Worm (Caenorhabditis elegans): ENCODE measurements around the gene F56D2.2.

The F56D2.2 gene

DNA sequence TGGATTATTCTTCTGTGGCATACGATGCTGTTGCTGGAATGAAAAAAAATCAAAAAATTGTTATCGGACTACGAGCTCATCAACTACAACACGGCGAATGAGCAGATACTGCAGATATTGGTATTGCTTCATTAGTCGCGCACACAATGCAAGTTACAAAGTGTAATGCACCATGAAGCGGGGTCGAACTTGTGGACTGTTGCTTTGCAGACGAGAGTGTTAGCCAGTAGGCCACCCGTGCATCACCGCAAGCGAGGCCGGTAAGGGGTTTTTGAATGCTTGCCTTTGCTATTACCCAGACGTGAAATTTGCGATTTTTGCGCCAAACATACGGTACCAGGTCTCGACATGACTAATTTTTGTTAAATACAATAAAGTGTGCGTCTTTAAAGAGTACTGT lies 14.9 kb downstream of the F56D2.2 start (continued):
- 0 out of 2 replicates have a peak, but pooled peaks have one; percentile 17 for TF ChIP-seq zip-11 (GFP tag; IDR thresholded peaks at IDR 0.05)
- TF ChIP-seq nhr-76 (tag; optimal IDR thresholded peaks at IDR 0.05), result no peak
- no peak for TF ChIP-seq fos-1 (tag; optimal IDR thresholded peaks at IDR 0.05)
- no peak for TF ChIP-seq skn-1 (tag; optimal IDR thresholded peaks at IDR 0.05)
- peak; percentile 27 for TF ChIP-seq R02D3.7 (tag; optimal IDR thresholded peaks at IDR 0.05)

DNA sequence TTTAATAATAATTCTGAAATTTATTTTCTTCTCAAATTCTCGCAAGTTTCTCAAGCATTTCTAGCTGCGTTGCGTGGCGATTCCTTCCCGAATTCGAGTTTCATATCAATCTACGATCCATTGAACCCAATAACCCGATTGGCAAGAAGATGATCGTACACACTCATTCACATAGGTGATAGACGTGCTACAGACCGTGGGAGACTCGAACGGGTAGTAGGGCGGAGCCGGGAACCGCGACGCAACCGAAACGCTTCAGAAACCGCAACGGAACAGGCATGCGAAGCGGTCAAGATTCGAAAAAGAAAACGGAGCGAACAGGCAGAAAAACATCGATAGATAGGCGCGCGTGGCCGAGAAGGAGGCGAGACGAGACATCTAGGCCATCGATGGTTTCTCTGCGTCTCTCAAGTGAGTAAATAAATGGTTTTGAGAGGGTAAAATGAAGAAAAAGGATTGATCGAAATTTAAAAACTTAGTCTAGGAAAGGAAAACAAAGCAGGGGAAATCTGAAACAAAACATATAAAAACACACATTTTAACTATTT lies 16.4 kb downstream of the F56D2.2 start, which contains the start of gene madf-11:
TSS of gene madf-11 (minus strand) at position 51 of the 548 bp plus-strand sequence.
- TF ChIP-seq F49E8.2 (tag; optimal IDR thresholded peaks at IDR 0.05; ENCODE audit: borderline replicate concordance) (no peak), lin-13 (GFP tag; optimal IDR thresholded peaks at IDR 0.05) (peak; percentile 51), fkh-10 (GFP tag; optimal IDR thresholded peaks at IDR 0.05) (peak; percentile 83), madf-9 (GFP tag; conservative IDR thresholded peaks at IDR 0.05) (0 out of 2 replicates have a peak, but pooled peaks have one; percentile 44), nhr-237 (tag; optimal IDR thresholded peaks at IDR 0.05) (no peak), mdt-29 (GFP tag; IDR thresholded peaks at IDR 0.05) (no peak), lin-39 (tag; optimal IDR thresholded peaks at IDR 0.05) (no peak), php-3 (GFP tag; IDR thresholded peaks at IDR 0.05) (no peak), mxl-3 (GFP tag; optimal IDR thresholded peaks at IDR 0.05) (peak; percentile 79), daf-8 (GFP tag; IDR thresholded peaks at IDR 0.05) (no peak), F44E2.7 (GFP tag; IDR thresholded peaks at IDR 0.05) (no peak), daf-16 (GFP tag; optimal IDR thresholded peaks at IDR 0.05) (no peak), daf-16 (tag; optimal IDR thresholded peaks at IDR 0.05) (peak; percentile 62), nhr-41 (GFP tag; IDR thresholded peaks at IDR 0.05) (no peak), Y105C5A.15 (GFP tag; IDR thresholded peaks at IDR 0.05) (no peak), rbr-2 (tag; optimal IDR thresholded peaks at IDR 0.05) (peak; percentile 73), F10B5.3 (tag; optimal IDR thresholded peaks at IDR 0.05) (no peak), jun-1 (tag; optimal IDR thresholded peaks at IDR 0.05) (peak; percentile 1), ZK337.2 (GFP tag; IDR thresholded peaks at IDR 0.05) (peak; percentile 22; the same call in 1 of the 2 replicates), unc-62 (GFP tag; optimal IDR thresholded peaks at IDR 0.05 in 1 of 2) (peak in 1 of 2 experiments; percentile 98), unc-62 (tag; optimal IDR thresholded peaks at IDR 0.05) (no peak), ctbp-1 (GFP tag; IDR thresholded peaks at IDR 0.05) (no peak), mxl-2 (GFP tag; conservative IDR thresholded peaks at IDR 0.05) (no peak), ztf-11 (tag; optimal IDR thresholded peaks at IDR 0.05) (no peak), daf-19 (GFP tag; conservative IDR thresholded peaks at IDR 0.05) (no peak), unc-39 (tag; optimal IDR thresholded peaks at IDR 0.05) (no peak), set-16 (GFP tag; IDR thresholded peaks at IDR 0.05) (peak; percentile 60), D1046.2 (GFP tag; IDR thresholded peaks at IDR 0.05) (0 out of 2 replicates have a peak, but pooled peaks have one; percentile 23), Y75B8A.6 (GFP tag; IDR thresholded peaks at IDR 0.05) (no peak), dve-1 (tag; optimal IDR thresholded peaks at IDR 0.05; ENCODE audit: insufficient read depth) (peak; percentile 78), lir-3 (tag; optimal IDR thresholded peaks at IDR 0.05) (no peak), lin-38 (GFP tag; IDR thresholded peaks at IDR 0.05) (peak; percentile 52), ceh-62 (tag; optimal IDR thresholded peaks at IDR 0.05) (no peak), dmd-9 (GFP tag; IDR thresholded peaks at IDR 0.05) (no peak), ceh-44 (GFP tag; IDR thresholded peaks at IDR 0.05) (no peak), dmd-6 (GFP tag; IDR thresholded peaks at IDR 0.05) (peak; percentile 62), pha-4 (GFP tag; IDR thresholded peaks at IDR 0.05) (no peak), pha-4 (tag; optimal IDR thresholded peaks at IDR 0.05) (no peak), egl-43 (GFP tag; IDR thresholded peaks at IDR 0.05) (no peak; the same call in 1 of the 2 replicates), mes-2 (tag; optimal IDR thresholded peaks at IDR 0.05; ENCODE audit: poor library complexity, severe bottlenecking) (peak; percentile 96), lin-15B (tag; optimal IDR thresholded peaks at IDR 0.05) (peak; percentile 41), tra-1 (GFP tag; IDR thresholded peaks at IDR 0.05) (0 out of 2 replicates have a peak, but pooled peaks have one; percentile 12), nhr-111 (GFP tag; optimal IDR thresholded peaks at IDR 0.05) (no peak), lin-1 (GFP tag; IDR thresholded peaks at IDR 0.05) (no peak), snpc-1.2 (GFP tag; IDR thresholded peaks at IDR 0.05) (no peak; the same call in 1 of the 2 replicates)

Data from whole organism, L4 larva.